Worm (Caenorhabditis elegans) whole organism, L4/young adult: Measurements from ENCODE around the gene gdi-1.

Experiments used
- W03F9.2 ChIP-seq: fragments of 150-350 bp; optimal IDR thresholded peaks from 2 replicates; lab custom pipeline; 2014; ENCODE audit warnings: missing biosample characterization, missing genetic modification characterization
- dao-5 ChIP-seq: sonication (generic microtip); optimal IDR thresholded peaks from 2 replicates; lab custom pipeline; 2016; ENCODE audit warnings: missing genotype, missing genetic modification characterization, moderate library complexity, missing compliant biosample characterization
- him-1 ChIP-seq: sonication (generic microtip); optimal IDR thresholded peaks from 2 replicates; lab custom pipeline; 2016; ENCODE audit warnings: missing genotype, missing genetic modification reagents, missing genetic modification characterization, missing compliant biosample characterization

Gene gdi-1

ce11 chrIV:14792602-14793232, at the start of gene gdi-1:
gdi-1 (minus strand) TSS chrIV:14792887.
- TF ChIP-seq W03F9.2 (tag; lab: Kevin White, UChicago), result no peak

- TF ChIP-seq W03F9.2 (tag; lab: Kevin White, UChicago) (no peak), him-1 (tag; lab: Kevin White, UChicago) (peak; percentile 72), dao-5 (tag; lab: Kevin White, UChicago) (peak; percentile 76)
These were observed 45.4 kb upstream of the gdi-1 start for ce11 chrIV:14838095-14838494.

- TF ChIP-seq W03F9.2 (tag; lab: Kevin White, UChicago) (no peak), him-1 (tag; lab: Kevin White, UChicago) (no peak), dao-5 (tag; lab: Kevin White, UChicago) (no peak)
These were observed 44.2 kb upstream of the gdi-1 start, which contains the start of gene Y57G11C.22 for ce11 chrIV:14836885-14837284. Y57G11C.22 (plus strand) TSS chrIV:14837211.

ce11 chrIV:14833537-14833936, 40.9 kb upstream of the gdi-1 start:
- no peak for TF ChIP-seq W03F9.2 (tag; lab: Kevin White, UChicago)

- TF ChIP-seq dao-5 (tag; lab: Kevin White, UChicago) (no peak), W03F9.2 (tag; lab: Kevin White, UChicago) (no peak), him-1 (tag; lab: Kevin White, UChicago) (no peak)
These were observed 36.3 kb upstream of the gdi-1 start, which contains the start of gene hhat-2 for ce11 chrIV:14829026-14829425. hhat-2 (minus strand) TSS chrIV:14829126.

ce11 chrIV:14828218-14828617, 35.5 kb upstream of the gdi-1 start:
- TF ChIP-seq W03F9.2 (tag; lab: Kevin White, UChicago), result no peak
- TF ChIP-seq him-1 (tag; lab: Kevin White, UChicago), result no peak
- no peak for TF ChIP-seq dao-5 (tag; lab: Kevin White, UChicago)

- TF ChIP-seq W03F9.2 (tag; lab: Kevin White, UChicago), result no peak
- TF ChIP-seq him-1 (tag; lab: Kevin White, UChicago), result no peak
- no peak for TF ChIP-seq dao-5 (tag; lab: Kevin White, UChicago)
These were observed 33.6 kb upstream of the gdi-1 start for ce11 chrIV:14826151-14826757.

- no peak for TF ChIP-seq him-1 (tag; lab: Kevin White, UChicago)
- TF ChIP-seq dao-5 (tag; lab: Kevin White, UChicago), result no peak
- TF ChIP-seq W03F9.2 (tag; lab: Kevin White, UChicago), result no peak
These were observed 32.7 kb upstream of the gdi-1 start, which contains the start of gene rps-18 for ce11 chrIV:14825379-14825778. rps-18 (plus strand) TSS chrIV:14825679.

ce11 chrIV:14824878-14825352, 32.2 kb upstream of the gdi-1 start, which contains the start of gene sec-61.A:
sec-61.A (minus strand) TSS chrIV:14825264.
- peak; percentile 42 for TF ChIP-seq W03F9.2 (tag; lab: Kevin White, UChicago)
- TF ChIP-seq dao-5 (tag; lab: Kevin White, UChicago), result no peak
- peak; percentile 32 for TF ChIP-seq him-1 (tag; lab: Kevin White, UChicago)

- TF ChIP-seq dao-5 (tag; lab: Kevin White, UChicago), result no peak
These were observed 31.5 kb upstream of the gdi-1 start for ce11 chrIV:14824201-14824600.

ce11 chrIV:14822267-14822666, 29.6 kb upstream of the gdi-1 start:
- TF ChIP-seq dao-5 (tag; lab: Kevin White, UChicago), result peak; percentile 35
- no peak for TF ChIP-seq him-1 (tag; lab: Kevin White, UChicago)

ce11 chrIV:14816288-14816687, 23.6 kb upstream of the gdi-1 start, which contains the start of gene Y57G11C.46:
Y57G11C.46 (minus strand) TSS chrIV:14816388.
- TF ChIP-seq W03F9.2 (tag; lab: Kevin White, UChicago) (no peak), him-1 (tag; lab: Kevin White, UChicago) (no peak), dao-5 (tag; lab: Kevin White, UChicago) (no peak)

ce11 chrIV:14806903-14807302, 14.2 kb upstream of the gdi-1 start, which contains the start of gene oig-5:
oig-5 (plus strand) TSS chrIV:14807203.
- no peak for TF ChIP-seq W03F9.2 (tag; lab: Kevin White, UChicago)
- no peak for TF ChIP-seq him-1 (tag; lab: Kevin White, UChicago)
- TF ChIP-seq dao-5 (tag; lab: Kevin White, UChicago), result no peak

ce11 chrIV:14802316-14802715, 9.6 kb upstream of the gdi-1 start, which contains the start of gene Y57G11C.1142:
Y57G11C.1142 (plus strand) TSS chrIV:14802616.
- TF ChIP-seq him-1 (tag; lab: Kevin White, UChicago) (no peak), dao-5 (tag; lab: Kevin White, UChicago) (no peak), W03F9.2 (tag; lab: Kevin White, UChicago) (no peak)
